Worm (Caenorhabditis elegans): Measurements from ENCODE around the gene Y39G8B.5.

Gene Y39G8B.5

ce11 chrII:13951986-13952385, 39.7 kb downstream of the Y39G8B.5 start:
- TF ChIP-seq sptf-1 (tag; optimal IDR thresholded peaks at IDR 0.05): no peak
- TF ChIP-seq fkh-8 (tag; optimal IDR thresholded peaks at IDR 0.05): no peak
- no peak for TF ChIP-seq zag-1 (tag; optimal IDR thresholded peaks at IDR 0.05)
- no peak for TF ChIP-seq C16A3.4 (tag; optimal IDR thresholded peaks at IDR 0.05)
- TF ChIP-seq F16B12.6 (tag; optimal IDR thresholded peaks at IDR 0.05): no peak
- no peak for TF ChIP-seq skn-1 (tag; optimal IDR thresholded peaks at IDR 0.05)
- TF ChIP-seq unc-86 (tag; optimal IDR thresholded peaks at IDR 0.05): no peak
- TF ChIP-seq dpl-1 (GFP tag; optimal IDR thresholded peaks at IDR 0.05): no peak
- no peak for TF ChIP-seq isw-1 (GFP tag; IDR thresholded peaks at IDR 0.05)
- TF ChIP-seq fkh-4 (tag; optimal IDR thresholded peaks at IDR 0.05; ENCODE audit: borderline replicate concordance): no peak
- no peak for TF ChIP-seq jun-1 (tag; optimal IDR thresholded peaks at IDR 0.05)
- TF ChIP-seq nhr-28 (tag; optimal IDR thresholded peaks at IDR 0.05): no peak
- no peak for TF ChIP-seq nhr-85 (tag)
- TF ChIP-seq tlp-1 (tag; optimal IDR thresholded peaks at IDR 0.05): no peak
- no peak for TF ChIP-seq nhr-47 (tag; optimal IDR thresholded peaks at IDR 0.05)

- no peak for TF ChIP-seq nhr-90 (tag; optimal IDR thresholded peaks at IDR 0.05; ENCODE audit: poor library complexity)
- peak; percentile 26 for TF ChIP-seq elt-2 (tag; optimal IDR thresholded peaks at IDR 0.05)
- no peak for TF ChIP-seq unc-130 (tag; optimal IDR thresholded peaks at IDR 0.05)
- no peak for TF ChIP-seq efl-1 (optimal IDR thresholded peaks at IDR 0.05)
- no peak for TF ChIP-seq efl-1 (GFP tag; optimal IDR thresholded peaks at IDR 0.05 in 1 of 2)
- TF ChIP-seq nhr-47 (tag; optimal IDR thresholded peaks at IDR 0.05): no peak
- no peak for TF ChIP-seq ces-1 (GFP tag; optimal IDR thresholded peaks at IDR 0.05)
- TF ChIP-seq mep-1 (tag; optimal IDR thresholded peaks at IDR 0.05): no peak
- no peak for TF ChIP-seq fkh-4 (tag; optimal IDR thresholded peaks at IDR 0.05; ENCODE audit: borderline replicate concordance)
- TF ChIP-seq ceh-82 (tag; optimal IDR thresholded peaks at IDR 0.05): no peak
- TF ChIP-seq mab-9 (GFP tag; IDR thresholded peaks at IDR 0.05): no peak
- no peak for TF ChIP-seq vab-15 (tag; optimal IDR thresholded peaks at IDR 0.05)
- TF ChIP-seq blmp-1 (tag; optimal IDR thresholded peaks at IDR 0.05): no peak
- TF ChIP-seq unc-30 (tag; optimal IDR thresholded peaks at IDR 0.05): no peak
- no peak for TF ChIP-seq lsy-2 (tag; optimal IDR thresholded peaks at IDR 0.05)
- no peak for TF ChIP-seq nhr-11 (tag; optimal IDR thresholded peaks at IDR 0.05)
- TF ChIP-seq nhr-85 (tag): peak; percentile 20
Measured at ce11 chrII:13949290-13949689, 42.4 kb downstream of the Y39G8B.5 start, which contains the start of gene sre-44. TSS of gene sre-44 (plus strand) at chrII:13949590.

ce11 chrII:13945527-13945926, 46.1 kb downstream of the Y39G8B.5 start:
- peak; percentile 44 for TF ChIP-seq elt-2 (tag; optimal IDR thresholded peaks at IDR 0.05)
- no peak for TF ChIP-seq xbp-1 (tag; optimal IDR thresholded peaks at IDR 0.05)

DNA sequence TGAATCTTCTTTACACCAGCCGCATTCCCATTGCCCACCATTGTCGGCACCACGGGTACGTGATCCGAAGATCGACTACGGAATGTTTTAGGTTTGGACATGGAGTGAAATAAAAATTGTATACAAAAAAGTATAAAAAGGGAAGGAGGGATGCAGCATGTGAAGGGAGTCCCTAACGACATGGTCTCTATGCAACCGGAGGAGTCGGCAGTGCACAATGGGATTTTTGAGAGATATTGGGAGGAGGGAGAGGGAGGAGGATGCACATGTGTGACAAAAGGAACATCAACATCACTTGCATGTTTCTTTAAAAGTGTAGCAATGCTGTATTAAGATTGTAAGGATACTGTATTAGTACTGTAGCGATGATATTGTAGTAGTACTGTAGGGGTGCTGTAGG, 52.1 kb downstream of the Y39G8B.5 start, which contains the start of gene W07G1.1:
Gene W07G1.1, minus strand, starts transcription at position 101 of the 400 bp plus-strand sequence.
- TF ChIP-seq skn-1 (tag; optimal IDR thresholded peaks at IDR 0.05) (no peak), irx-1 (tag; optimal IDR thresholded peaks at IDR 0.05) (no peak), jun-1 (tag; optimal IDR thresholded peaks at IDR 0.05) (no peak), unc-30 (tag; optimal IDR thresholded peaks at IDR 0.05) (no peak), nhr-47 (tag; optimal IDR thresholded peaks at IDR 0.05) (no peak), tbx-2 (tag; optimal IDR thresholded peaks at IDR 0.05) (no peak), ceh-88 (GFP tag; IDR thresholded peaks at IDR 0.05) (no peak), aly-2 (tag; optimal IDR thresholded peaks at IDR 0.05) (no peak), sup-37 (GFP tag; optimal IDR thresholded peaks at IDR 0.05) (no peak), lsy-2 (tag; optimal IDR thresholded peaks at IDR 0.05) (no peak)

ce11 chrII:13938290-13938689, 53.4 kb downstream of the Y39G8B.5 start:
- TF ChIP-seq unc-30 (tag; optimal IDR thresholded peaks at IDR 0.05): no peak
- no peak for TF ChIP-seq blmp-1 (tag; optimal IDR thresholded peaks at IDR 0.05)
- TF ChIP-seq sptf-1 (tag; optimal IDR thresholded peaks at IDR 0.05): no peak
- no peak for TF ChIP-seq nhr-47 (tag; optimal IDR thresholded peaks at IDR 0.05)
- no peak for TF ChIP-seq ceh-88 (GFP tag; IDR thresholded peaks at IDR 0.05)
- TF ChIP-seq efl-1 (optimal IDR thresholded peaks at IDR 0.05): no peak
- no peak for TF ChIP-seq efl-1 (GFP tag; optimal IDR thresholded peaks at IDR 0.05 in 1 of 2)
- no peak for TF ChIP-seq aha-1 (tag; optimal IDR thresholded peaks at IDR 0.05)
- TF ChIP-seq swsn-7 (tag; optimal IDR thresholded peaks at IDR 0.05): no peak
- TF ChIP-seq Y116A8C.19 (tag; optimal IDR thresholded peaks at IDR 0.05; ENCODE audit: borderline replicate concordance): no peak
- TF ChIP-seq nhr-71 (tag; optimal IDR thresholded peaks at IDR 0.05): no peak
- no peak for TF ChIP-seq nhr-19 (GFP tag; conservative IDR thresholded peaks at IDR 0.05)
- TF ChIP-seq fkh-4 (tag; optimal IDR thresholded peaks at IDR 0.05; ENCODE audit: borderline replicate concordance): no peak
- no peak for TF ChIP-seq elt-3 (tag; optimal IDR thresholded peaks at IDR 0.05)

All from whole organism, L1 larva.